Fruit fly (Drosophila melanogaster): Measurements from ENCODE around the gene CG6071.

DNA sequence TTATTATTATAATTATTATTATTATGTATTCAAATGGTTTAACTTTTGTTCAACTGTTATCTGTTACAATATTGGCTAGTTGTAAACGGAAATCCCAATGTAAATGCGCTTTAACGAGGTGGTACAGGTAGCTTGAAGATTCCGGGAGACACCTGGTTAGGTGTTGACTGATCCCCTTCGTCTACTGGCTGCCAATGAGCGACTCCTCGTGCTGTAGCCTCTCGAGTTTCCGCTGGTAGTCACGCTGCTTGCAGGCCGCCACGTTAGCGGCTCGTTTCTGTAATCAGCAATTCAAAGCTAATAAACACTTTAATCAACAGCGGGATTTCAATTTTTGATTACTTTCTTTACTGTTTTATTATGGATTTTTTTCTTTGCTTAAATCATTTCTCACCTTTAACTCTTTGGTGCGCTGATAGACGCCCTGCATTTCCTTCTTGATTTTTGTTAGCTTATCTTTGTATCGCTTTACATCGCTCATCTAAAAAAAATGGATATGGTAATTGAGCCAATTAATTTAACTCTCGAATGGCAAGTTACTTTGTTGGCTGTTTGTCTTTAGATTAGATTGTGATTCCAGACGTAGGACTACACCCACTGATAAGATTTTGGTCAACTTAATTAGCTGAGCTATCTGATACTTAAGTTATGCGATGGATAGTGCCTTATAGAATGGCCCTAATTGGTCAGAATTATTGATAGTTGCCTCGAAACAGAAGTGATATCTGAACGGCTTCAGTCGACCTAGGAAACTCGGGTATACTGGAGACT lies 44.2 kb upstream of the CG6071 start:
- TF ChIP-seq repo (GFP tag; optimal IDR thresholded peaks at IDR 0.05) (no peak), CG12104 (GFP tag; optimal IDR thresholded peaks at IDR 0.05) (no peak), Oaz (GFP tag; IDR thresholded peaks at IDR 0.05) (no peak), ato (GFP tag; IDR thresholded peaks at IDR 0.05; ENCODE audit: partially characterized antibody) (no peak), CG10565 (GFP tag; optimal IDR thresholded peaks at IDR 0.05) (no peak), CTCF (GFP tag; optimal IDR thresholded peaks at IDR 0.05) (no peak), Atf3 (GFP tag; optimal IDR thresholded peaks at IDR 0.05) (no peak), yki (optimal IDR thresholded peaks at IDR 0.05) (no peak), CG13624 (GFP tag; optimal IDR thresholded peaks at IDR 0.05) (no peak)
